Worm (Caenorhabditis elegans) whole organism, mixed stage, embryonic: ENCODE results near the gene F55B11.2.
"Not testable (repeated sequence)": the region's sequence is repeated elsewhere in the genome, so short reads cannot be mapped to it uniquely, and the experiment has no call there.

Experiments
- M03D4.4 ChIP-seq: sonication (generic microtip); optimal IDR thresholded peaks from 2 replicates; lab custom pipeline; 2017; ENCODE audit warnings: mild to moderate bottlenecking, missing genetic modification characterization, missing compliant biosample characterization
- blmp-1 ChIP-seq: fragments of 150-350 bp; optimal IDR thresholded peaks from 2 replicates; lab custom pipeline; 2014; ENCODE audit warnings: missing biosample characterization, missing genetic modification characterization
- ceh-39 ChIP-seq: fragments of 150-350 bp; optimal IDR thresholded peaks from 2 replicates; lab custom pipeline; 2014; ENCODE audit warnings: missing biosample characterization, missing genetic modification characterization
- ceh-43 ChIP-seq: fragments of 200-800 bp; sonication (Bioruptor generic); optimal IDR thresholded peaks from 2 replicates; lab custom pipeline; 2018; ENCODE audit warnings: mild to moderate bottlenecking, missing genetic modification characterization, moderate library complexity, missing compliant biosample characterization
- ceh-83 ChIP-seq: fragments of 200-800 bp; sonication (Bioruptor generic); optimal IDR thresholded peaks from 2 replicates; lab custom pipeline; 2018; ENCODE audit warnings: mild to moderate bottlenecking, missing genetic modification characterization, missing compliant biosample characterization
- ces-1 ChIP-seq: fragments of 150-350 bp; optimal IDR thresholded peaks from 2 replicates; lab custom pipeline; 2014; ENCODE audit warnings: missing biosample characterization, missing genetic modification reagents, missing genetic modification characterization
- elt-1 ChIP-seq: sonication (generic microtip); optimal IDR thresholded peaks from 2 replicates; lab custom pipeline; 2017; ENCODE audit warnings: missing genetic modification characterization, mild to moderate bottlenecking, missing compliant biosample characterization, antibody characterized with exemption, moderate library complexity, borderline replicate concordance; ENCODE audit not compliant: insufficient read depth
- elt-3 ChIP-seq: fragments of 150-350 bp; optimal IDR thresholded peaks from 2 replicates; lab custom pipeline; 2014; ENCODE audit warnings: missing biosample characterization, missing genetic modification characterization
- flh-1 ChIP-seq: fragments of 200-800 bp; sonication (Bioruptor generic); optimal IDR thresholded peaks from 2 replicates; lab custom pipeline; 2018; ENCODE audit warnings: mild to moderate bottlenecking, missing genetic modification characterization, moderate library complexity, missing compliant biosample characterization
- ham-2 ChIP-seq: fragments of 200-800 bp; sonication (Bioruptor generic); optimal IDR thresholded peaks from 2 replicates; lab custom pipeline; 2018; ENCODE audit warnings: mild to moderate bottlenecking, missing genetic modification characterization, missing compliant biosample characterization
- hlh-1 ChIP-seq: fragments of 150-350 bp; optimal IDR thresholded peaks from 2 replicates; lab custom pipeline; 2014; ENCODE audit warnings: missing biosample characterization, missing genetic modification reagents, missing genetic modification characterization
- lin-13 ChIP-seq: fragments of 150-350 bp; optimal IDR thresholded peaks from 2 replicates; lab custom pipeline; 2014; ENCODE audit warnings: missing biosample characterization, missing genetic modification characterization
- lin-32 ChIP-seq: fragments of 200-800 bp; sonication (Bioruptor generic); optimal IDR thresholded peaks from 2 replicates; lab custom pipeline; 2018; ENCODE audit warnings: mild to moderate bottlenecking, missing genetic modification characterization, missing compliant biosample characterization
- lsy-2 ChIP-seq: fragments of 150-350 bp; optimal IDR thresholded peaks from 2 replicates; lab custom pipeline; 2014; ENCODE audit warnings: missing biosample characterization, missing genetic modification characterization
- mab-5 ChIP-seq: fragments of 150-350 bp; optimal IDR thresholded peaks from 2 replicates; lab custom pipeline; 2014; ENCODE audit warnings: missing biosample characterization, missing genetic modification characterization
- mep-1 ChIP-seq: fragments of 150-350 bp; optimal IDR thresholded peaks from 2 replicates; lab custom pipeline; 2017; ENCODE audit warnings: missing biosample characterization, missing genetic modification reagents, missing genetic modification characterization, inconsistent platforms
- mls-2 ChIP-seq: sonication (generic microtip); optimal IDR thresholded peaks from 2 replicates; lab custom pipeline; 2016; ENCODE audit warnings: mild to moderate bottlenecking, missing genetic modification characterization, moderate library complexity, missing compliant biosample characterization
- nhr-12 ChIP-seq: fragments of 150-350 bp; optimal IDR thresholded peaks from 2 replicates; lab custom pipeline; 2014; ENCODE audit warnings: missing biosample characterization, missing genetic modification characterization
- nhr-2 ChIP-seq: fragments of 150-350 bp; optimal IDR thresholded peaks from 2 replicates; lab custom pipeline; 2014; ENCODE audit warnings: missing biosample characterization, missing genetic modification characterization
- nhr-237 ChIP-seq: fragments of 150-350 bp; optimal IDR thresholded peaks from 2 replicates; lab custom pipeline; 2014; ENCODE audit warnings: missing biosample characterization, missing genetic modification characterization
- nhr-28 ChIP-seq: fragments of 150-350 bp; optimal IDR thresholded peaks from 2 replicates; lab custom pipeline; 2014; ENCODE audit warnings: missing biosample characterization, missing genetic modification characterization
- nhr-76 ChIP-seq: sonication (generic microtip); optimal IDR thresholded peaks from 2 replicates; lab custom pipeline; 2017; ENCODE audit warnings: missing biosample characterization, missing genetic modification characterization
- pha-4 ChIP-seq: fragments of 150-350 bp; optimal IDR thresholded peaks from 2 replicates; lab custom pipeline; 2018; ENCODE audit warnings: missing biosample characterization, missing genetic modification reagents, missing genetic modification characterization
- sem-2 ChIP-seq: fragments of 200-800 bp; sonication (Bioruptor generic); optimal IDR thresholded peaks from 2 replicates; lab custom pipeline; 2018; ENCODE audit warnings: mild to moderate bottlenecking, missing genetic modification characterization, missing compliant biosample characterization
- snpc-4 ChIP-seq: fragments of 150-350 bp; optimal IDR thresholded peaks from 2 replicates; lab custom pipeline; 2014; ENCODE audit warnings: missing biosample characterization, missing genetic modification characterization
- sptf-1 ChIP-seq: sonication (generic microtip); optimal IDR thresholded peaks from 2 replicates; lab custom pipeline; 2017; ENCODE audit warnings: mild to moderate bottlenecking, missing genetic modification characterization, moderate library complexity, missing compliant biosample characterization
- tbx-8 ChIP-seq: fragments of 200-800 bp; sonication (Bioruptor generic); optimal IDR thresholded peaks from 2 replicates; lab custom pipeline; 2018; ENCODE audit warnings: mild to moderate bottlenecking, missing genetic modification characterization, moderate library complexity, missing compliant biosample characterization
- unc-120 ChIP-seq: sonication (generic microtip); optimal IDR thresholded peaks from 2 replicates; lab custom pipeline; 2017; ENCODE audit warnings: missing genetic modification characterization, missing compliant biosample characterization; ENCODE audit not compliant: poor library complexity, severe bottlenecking
- unc-39 ChIP-seq: fragments of 150-350 bp; optimal IDR thresholded peaks from 2 replicates; lab custom pipeline; 2014; ENCODE audit warnings: missing biosample characterization, missing genetic modification characterization
- unc-62 ChIP-seq: fragments of 150-350 bp; optimal IDR thresholded peaks from 2 replicates; lab custom pipeline; 2014; ENCODE audit warnings: missing biosample characterization, missing genetic modification reagents, missing genetic modification characterization
- zip-8 ChIP-seq: fragments of 150-350 bp; optimal IDR thresholded peaks from 2 replicates; lab custom pipeline; 2014; ENCODE audit warnings: missing biosample characterization, missing genetic modification characterization
- ztf-11 ChIP-seq: fragments of 150-350 bp; optimal IDR thresholded peaks from 2 replicates; lab custom pipeline; 2014; ENCODE audit warnings: missing biosample characterization, missing genetic modification characterization

The F55B11.2 gene

ce11 chrIV:14430853-14431252 lies 7.8 kb upstream of the F55B11.2 start, which contains the start of gene F55B11.4:
TSS of gene F55B11.4 (minus strand) at chrIV:14430920.
- TF ChIP-seq nhr-28 (tag; lab: Kevin White, UChicago) = no peak
- no peak for TF ChIP-seq lin-32 (GFP tag; lab: Kevin White, UChicago)
- no peak for TF ChIP-seq unc-39 (tag; lab: Kevin White, UChicago)
- TF ChIP-seq nhr-2 (tag; lab: Kevin White, UChicago) = no peak
- TF ChIP-seq hlh-1 = no peak
- TF ChIP-seq nhr-237 (tag; lab: Kevin White, UChicago) = no peak
- TF ChIP-seq, all 35 proteins: peak for 0

DNA sequence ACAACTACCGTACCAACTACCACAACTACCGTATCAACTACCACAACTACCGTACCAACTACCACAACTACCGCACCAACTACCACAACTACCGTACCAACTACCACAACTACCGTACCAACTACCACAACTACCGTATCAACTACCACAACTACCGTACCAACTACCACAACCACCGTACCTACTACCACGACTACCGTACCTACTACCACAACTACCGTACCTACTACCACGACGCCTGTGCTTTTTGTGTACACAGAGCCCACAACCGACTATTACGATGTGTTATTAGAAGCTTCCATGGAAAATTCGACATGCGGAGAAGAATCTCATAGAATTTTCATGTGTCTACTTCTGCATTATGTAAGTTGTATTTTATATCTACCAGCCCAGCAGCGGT lies 4.3 kb upstream of the F55B11.2 start, which contains the start of gene F55B11.5:
TSS of gene F55B11.5 (plus strand) at position 301 of the 400 bp plus-strand sequence.
- not testable (repeated sequence) for TF ChIP-seq mls-2; blmp-1; mep-1 (tag; lab: Kevin White, UChicago)

ce11 chrIV:14424396-14424795 lies 1.3 kb upstream of the F55B11.2 start, which contains the start of gene F55B11.3:
TSS of gene F55B11.3 (plus strand) at chrIV:14424696.
- TF ChIP-seq mep-1 (tag; lab: Kevin White, UChicago) = no peak
- TF ChIP-seq lin-13 = no peak
- TF ChIP-seq ceh-83 = no peak
- no peak for TF ChIP-seq tbx-8
- no peak for TF ChIP-seq nhr-12
- no peak for TF ChIP-seq sem-2 (GFP tag; lab: Kevin White, UChicago)

DNA sequence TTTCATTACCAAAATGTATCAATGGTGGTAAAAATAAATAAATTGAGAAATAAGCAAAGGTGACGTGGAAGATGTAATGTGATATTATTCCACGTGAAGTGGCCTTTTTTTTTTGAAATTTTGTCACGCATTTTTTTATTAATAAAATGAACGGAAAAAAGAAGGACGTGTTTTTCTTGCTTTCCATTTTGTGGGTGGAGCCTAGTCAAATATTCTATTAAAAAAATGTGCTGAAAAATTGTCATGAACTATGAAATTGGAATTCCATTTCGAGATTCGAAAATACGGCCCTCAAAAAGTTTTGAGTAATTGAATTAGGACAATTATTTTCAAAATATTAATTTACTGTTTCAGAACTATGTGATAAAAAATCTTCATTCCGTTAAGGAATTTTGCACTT lies 1.2 kb downstream of the F55B11.2 start, which contains the start of gene F55B11.7:
TSS of gene F55B11.7 (minus strand) at position 101 of the 400 bp plus-strand sequence.
- TF ChIP-seq lin-32 (GFP tag; lab: Kevin White, UChicago) (no peak), blmp-1 (no peak), mep-1 (tag; lab: Kevin White, UChicago) (no peak), M03D4.4 (tag; lab: Kevin White, UChicago) (no peak), pha-4 (tag; lab: Kevin White, UChicago) (no peak), unc-39 (tag; lab: Kevin White, UChicago) (no peak), ceh-43 (no peak), tbx-8 (no peak), nhr-12 (no peak)
- TF ChIP-seq, all 35 proteins: peak for 0

- TF ChIP-seq lin-13 (no peak), nhr-12 (no peak), ceh-43 (no peak), elt-3 (tag; lab: Kevin White, UChicago) (no peak), unc-62 (no peak), ham-2 (GFP tag; lab: Kevin White, UChicago) (no peak), pha-4 (tag; lab: Kevin White, UChicago) (no peak), mab-5 (no peak), lsy-2 (tag; lab: Kevin White, UChicago) (no peak), ztf-11 (tag; lab: Kevin White, UChicago) (no peak)
Measured at ce11 chrIV:14417128-14417527, 6.0 kb downstream of the F55B11.2 start, which contains the start of gene F55B11.6. TSS of gene F55B11.6 (minus strand) at chrIV:14417228.

ce11 chrIV:14414200-14414599 lies 8.9 kb downstream of the F55B11.2 start:
- TF ChIP-seq ceh-83 (no peak), tbx-8 (no peak), flh-1 (GFP tag; lab: Kevin White, UChicago) (no peak), lsy-2 (tag; lab: Kevin White, UChicago) (no peak), ceh-39 (tag; lab: Kevin White, UChicago) (no peak), ces-1 (no peak), unc-120 (tag; lab: Kevin White, UChicago) (no peak), snpc-4 (tag; lab: Kevin White, UChicago) (no peak), lin-13 (no peak), nhr-76 (no peak), elt-1 (tag; lab: Kevin White, UChicago) (no peak), elt-3 (tag; lab: Kevin White, UChicago) (no peak), nhr-237 (tag; lab: Kevin White, UChicago) (no peak), zip-8 (tag; lab: Kevin White, UChicago) (no peak), sptf-1 (tag; lab: Kevin White, UChicago) (no peak), ztf-11 (tag; lab: Kevin White, UChicago) (no peak), sem-2 (GFP tag; lab: Kevin White, UChicago) (no peak), pha-4 (tag; lab: Kevin White, UChicago) (no peak), nhr-12 (no peak), mls-2 (no peak)
